Worm (Caenorhabditis elegans) whole organism, young adult: ENCODE results near the gene T26G10.4.
A peak's percentile ranks its signal among the peaks of the same experiment; 100 is the strongest.

ENCODE experiments used
- B0261.1 ChIP-seq: sonication (generic microtip); optimal IDR thresholded peaks from 2 replicates; lab custom pipeline; 2016; ENCODE audit warnings: mild to moderate bottlenecking, missing genetic modification characterization, moderate library complexity, missing compliant biosample characterization
- B0336.3 ChIP-seq: fragments of 200-800 bp; sonication (Bioruptor generic); IDR thresholded peaks from 2 replicates; pipeline ENCODE4 v1.3.6; 2022; ENCODE audit warnings: missing genetic modification characterization, missing compliant biosample characterization
- C06A6.2 ChIP-seq: fragments of 200-800 bp; sonication (Bioruptor generic); conservative IDR thresholded peaks from 2 replicates; pipeline ENCODE4 v1.3.6; 2022; ENCODE audit warnings: missing genetic modification characterization, missing compliant biosample characterization
- F22D6.2 ChIP-seq: sonication (generic microtip); optimal IDR thresholded peaks from 2 replicates; lab custom pipeline; 2016; ENCODE audit warnings: mild to moderate bottlenecking, missing genetic modification characterization, missing compliant biosample characterization
- F23B12.7 ChIP-seq: sonication (generic microtip); optimal IDR thresholded peaks from 2 replicates; lab custom pipeline; 2017; ENCODE audit warnings: missing genetic modification characterization, mild to moderate bottlenecking, missing compliant biosample characterization, antibody characterized with exemption, moderate library complexity; ENCODE audit not compliant: insufficient read depth
- F49E8.2 ChIP-seq: sonication (generic microtip); optimal IDR thresholded peaks from 3 replicates; lab custom pipeline; 2017; ENCODE audit warnings: missing genetic modification characterization, mild to moderate bottlenecking, missing compliant biosample characterization, antibody characterized with exemption, moderate library complexity; ENCODE audit not compliant: insufficient read depth
- F55B11.4 ChIP-seq: sonication (generic microtip); optimal IDR thresholded peaks from 2 replicates; lab custom pipeline; 2016; ENCODE audit warnings: missing compliant biosample characterization, missing genetic modification characterization, borderline replicate concordance; ENCODE audit not compliant: insufficient read depth
- F57A8.1 ChIP-seq: fragments of 200-800 bp; sonication (Bioruptor generic); optimal IDR thresholded peaks from 2 replicates; lab custom pipeline; 2018; ENCODE audit warnings: mild to moderate bottlenecking, missing genetic modification characterization, moderate library complexity, missing compliant biosample characterization
- F57C9.4 ChIP-seq: sonication (generic microtip); optimal IDR thresholded peaks from 2 replicates; lab custom pipeline; 2017; ENCODE audit warnings: mild to moderate bottlenecking, missing genetic modification characterization, missing compliant biosample characterization
- T07F8.4 ChIP-seq: sonication (generic microtip); optimal IDR thresholded peaks from 2 replicates; lab custom pipeline; 2016; ENCODE audit warnings: mild to moderate bottlenecking, missing genetic modification characterization, moderate library complexity, missing compliant biosample characterization
- T26A5.8 ChIP-seq: sonication (generic microtip); optimal IDR thresholded peaks from 2 replicates; lab custom pipeline; 2016; ENCODE audit warnings: missing genetic modification characterization, missing compliant biosample characterization
- Y67H2A.10 ChIP-seq: fragments of 200-800 bp; sonication (Bioruptor generic); conservative IDR thresholded peaks from 2 replicates; pipeline ENCODE4 v1.3.6; 2022; ENCODE audit warnings: missing genetic modification reagents, missing genetic modification characterization, missing compliant biosample characterization
- akir-1 ChIP-seq: fragments of 200-800 bp; sonication (Bioruptor generic); optimal IDR thresholded peaks from 2 replicates; lab custom pipeline; 2018; ENCODE audit warnings: mild to moderate bottlenecking, missing genetic modification characterization, moderate library complexity, missing compliant biosample characterization
- attf-5 ChIP-seq: fragments of 200-800 bp; sonication (Bioruptor generic); optimal IDR thresholded peaks from 2 replicates; lab custom pipeline; 2018; ENCODE audit warnings: mild to moderate bottlenecking, missing genetic modification characterization, missing compliant biosample characterization
- bed-2 ChIP-seq: fragments of 200-800 bp; sonication (Bioruptor generic); IDR thresholded peaks from 2 replicates; pipeline ENCODE4 v1.3.6; 2022; ENCODE audit warnings: missing genetic modification reagents, missing genetic modification characterization, missing compliant biosample characterization
- ceh-100 ChIP-seq: fragments of 200-800 bp; sonication (Bioruptor generic); IDR thresholded peaks from 2 replicates; pipeline ENCODE4 v1.3.6; 2022; ENCODE audit warnings: missing genetic modification reagents, missing genetic modification characterization, missing compliant biosample characterization
- ceh-27 ChIP-seq: fragments of 200-800 bp; sonication (Bioruptor generic); optimal IDR thresholded peaks from 2 replicates; lab custom pipeline; 2018; ENCODE audit warnings: mild to moderate bottlenecking, missing genetic modification characterization, moderate library complexity, missing compliant biosample characterization
- ceh-40 ChIP-seq: fragments of 200-800 bp; sonication (Bioruptor generic); IDR thresholded peaks from 2 replicates; pipeline ENCODE4 v1.3.6; 2022; ENCODE audit warnings: missing genetic modification characterization, missing compliant biosample characterization
- ceh-79 ChIP-seq: sonication (generic microtip); optimal IDR thresholded peaks from 2 replicates; lab custom pipeline; 2017; ENCODE audit warnings: mild to moderate bottlenecking, missing genetic modification characterization, missing compliant biosample characterization
- chd-7 ChIP-seq: sonication (generic microtip); optimal IDR thresholded peaks from 2 replicates; lab custom pipeline; 2016; ENCODE audit warnings: mild to moderate bottlenecking, missing genetic modification characterization, moderate library complexity, missing compliant biosample characterization
- dpl-1 ChIP-seq: fragments of 150-350 bp; optimal IDR thresholded peaks from 2 replicates; lab custom pipeline; 2014; ENCODE audit warnings: missing biosample characterization, missing genetic modification reagents, missing genetic modification characterization
- egl-18 ChIP-seq: fragments of 200-800 bp; sonication (Bioruptor generic); IDR thresholded peaks from 2 replicates; pipeline ENCODE4 v1.3.6; 2022; ENCODE audit warnings: missing genetic modification reagents, missing genetic modification characterization, missing compliant biosample characterization
- egl-44 ChIP-seq: fragments of 200-800 bp; sonication (Bioruptor generic); IDR thresholded peaks from 2 replicates; pipeline ENCODE4 v1.3.6; 2022; ENCODE audit warnings: missing genetic modification reagents, missing genetic modification characterization, missing compliant biosample characterization
- egrh-3 ChIP-seq: fragments of 200-800 bp; sonication (Bioruptor generic); IDR thresholded peaks from 2 replicates; pipeline ENCODE4 v1.3.6; 2022; ENCODE audit warnings: missing genetic modification reagents, missing genetic modification characterization, missing compliant biosample characterization
- ets-4 ChIP-seq: fragments of 200-800 bp; sonication (Bioruptor generic); optimal IDR thresholded peaks from 2 replicates; lab custom pipeline; 2018; ENCODE audit warnings: mild to moderate bottlenecking, missing genetic modification characterization, missing compliant biosample characterization
- fkh-3 ChIP-seq: sonication (generic microtip); optimal IDR thresholded peaks from 2 replicates; lab custom pipeline; 2016; ENCODE audit warnings: mild to moderate bottlenecking, missing genetic modification characterization, missing compliant biosample characterization
- hlh-26 ChIP-seq: fragments of 200-800 bp; sonication (Bioruptor generic); conservative IDR thresholded peaks from 2 replicates; pipeline ENCODE4 v1.3.6; 2022; ENCODE audit warnings: missing genetic modification reagents, missing genetic modification characterization, missing compliant biosample characterization
- hmg-1.2 ChIP-seq: fragments of 200-800 bp; sonication (Bioruptor generic); IDR thresholded peaks from 2 replicates; pipeline ENCODE4 v1.3.6; 2022; ENCODE audit warnings: missing genetic modification reagents, missing genetic modification characterization, missing compliant biosample characterization
- hrde-1 ChIP-seq: sonication (generic microtip); optimal IDR thresholded peaks from 2 replicates; lab custom pipeline; 2016; ENCODE audit warnings: missing genetic modification characterization, mild to moderate bottlenecking, missing compliant biosample characterization, moderate library complexity, missing genotype, missing genetic modification reagents, borderline replicate concordance
- lag-1 ChIP-seq: fragments of 200-800 bp; sonication (Bioruptor generic); IDR thresholded peaks from 2 replicates; pipeline ENCODE4 v1.3.6; 2022; ENCODE audit warnings: missing genetic modification reagents, missing genetic modification characterization, missing compliant biosample characterization
- lir-1 ChIP-seq: fragments of 200-800 bp; sonication (Bioruptor generic); conservative IDR thresholded peaks from 2 replicates; pipeline ENCODE4 v1.3.6; 2022; ENCODE audit warnings: missing genetic modification reagents, missing genetic modification characterization, missing compliant biosample characterization
- lsl-1 ChIP-seq: fragments of 200-800 bp; sonication (Bioruptor generic); optimal IDR thresholded peaks from 2 replicates; lab custom pipeline; 2018; ENCODE audit warnings: mild to moderate bottlenecking, missing genetic modification characterization, moderate library complexity, missing compliant biosample characterization
- lsy-27 ChIP-seq: sonication (generic microtip); optimal IDR thresholded peaks from 2 replicates; lab custom pipeline; 2017; ENCODE audit warnings: missing genetic modification characterization, mild to moderate bottlenecking, missing compliant biosample characterization, antibody characterized with exemption, missing genotype, borderline replicate concordance; ENCODE audit not compliant: insufficient read depth
- madf-3 ChIP-seq: fragments of 200-800 bp; sonication (Bioruptor generic); IDR thresholded peaks from 2 replicates; pipeline ENCODE4 v1.3.6; 2022; ENCODE audit warnings: missing genetic modification reagents, missing genetic modification characterization, missing compliant biosample characterization
- madf-8 ChIP-seq: fragments of 200-800 bp; sonication (Bioruptor generic); conservative IDR thresholded peaks from 2 replicates; pipeline ENCODE4 v1.3.6; 2022; ENCODE audit warnings: missing genetic modification reagents, missing genetic modification characterization, missing compliant biosample characterization
- mxl-1 ChIP-seq: sonication (generic microtip); optimal IDR thresholded peaks from 2 replicates; lab custom pipeline; 2016; ENCODE audit warnings: missing genetic modification characterization, missing compliant biosample characterization
- nfya-2 ChIP-seq: fragments of 200-800 bp; sonication (Bioruptor generic); IDR thresholded peaks from 2 replicates; pipeline ENCODE4 v1.3.6; 2022; ENCODE audit warnings: missing genetic modification reagents, missing genetic modification characterization, missing compliant biosample characterization
- nfyb-1 ChIP-seq: fragments of 200-800 bp; sonication (Bioruptor generic); IDR thresholded peaks from 2 replicates; pipeline ENCODE4 v1.3.6; 2022; ENCODE audit warnings: missing genetic modification reagents, missing genetic modification characterization, missing compliant biosample characterization
- nhr-120 ChIP-seq: fragments of 200-800 bp; sonication (Bioruptor generic); IDR thresholded peaks from 2 replicates; pipeline ENCODE4 v1.3.6; 2022; ENCODE audit warnings: missing genetic modification characterization, missing compliant biosample characterization
- nhr-179 ChIP-seq: sonication (generic microtip); optimal IDR thresholded peaks from 2 replicates; lab custom pipeline; 2016; ENCODE audit warnings: mild to moderate bottlenecking, missing genetic modification characterization, missing compliant biosample characterization
- rcor-1 ChIP-seq: fragments of 200-800 bp; sonication (Bioruptor generic); IDR thresholded peaks from 2 replicates; pipeline ENCODE4 v1.3.6; 2022; ENCODE audit warnings: missing genetic modification reagents, missing genetic modification characterization, missing compliant biosample characterization
- rpc-1 ChIP-seq, 2 experiments: fragments of 150-350 bp in 1 of 2; sonication (generic microtip) in 1 of 2; optimal IDR thresholded peaks; 2 replicates each; lab custom pipeline; 2014 to 2018; ENCODE audit warnings: missing biosample characterization in 1 of 2, missing genetic modification characterization in 1 of 2, missing genetic modification reagents in 1 of 2, missing genotype in 1 of 2
- sdz-38 ChIP-seq: sonication (generic microtip); optimal IDR thresholded peaks from 2 replicates; lab custom pipeline; 2016; ENCODE audit warnings: missing genotype, missing genetic modification characterization, missing compliant biosample characterization
- zim-3 ChIP-seq: sonication (generic microtip); optimal IDR thresholded peaks from 2 replicates; lab custom pipeline; 2017; ENCODE audit warnings: mild to moderate bottlenecking, missing genetic modification characterization, moderate library complexity, missing compliant biosample characterization
- ztf-22 ChIP-seq: fragments of 200-800 bp; sonication (Bioruptor generic); optimal IDR thresholded peaks from 2 replicates; lab custom pipeline; 2018; ENCODE audit warnings: mild to moderate bottlenecking, missing genetic modification characterization, moderate library complexity, missing compliant biosample characterization
- ztf-28 ChIP-seq: fragments of 200-800 bp; sonication (Bioruptor generic); IDR thresholded peaks from 2 replicates; pipeline ENCODE4 v1.3.6; 2022; ENCODE audit warnings: missing genetic modification reagents, missing genetic modification characterization, missing compliant biosample characterization
- ztf-3 ChIP-seq: fragments of 200-800 bp; sonication (Bioruptor generic); optimal IDR thresholded peaks from 2 replicates; lab custom pipeline; 2018; ENCODE audit warnings: mild to moderate bottlenecking, missing genetic modification characterization, missing compliant biosample characterization

Gene T26G10.4

ce11 chrIII:9455980-9456658 lies 35.8 kb downstream of the T26G10.4 start, which contains the start of the genes rheb-1 and spk-1 (continued):
- peak; percentile 7 for TF ChIP-seq B0261.1 (tag; lab: Kevin White, UChicago)
- peak; percentile 87 for TF ChIP-seq B0336.3 (GFP tag; lab: Robert Waterston, UW)
- TF ChIP-seq nfyb-1 (GFP tag; lab: Robert Waterston, UW): peak; percentile 92
- peak; percentile 54; the same call in 1 of the 2 replicates for TF ChIP-seq ceh-100 (GFP tag; lab: Robert Waterston, UW)
- TF ChIP-seq attf-5 (GFP tag; lab: Kevin White, UChicago): peak; percentile 92
- no peak for TF ChIP-seq bed-2 (GFP tag; lab: Robert Waterston, UW)
- 0 out of 2 replicates have a peak, but pooled peaks have one; percentile 18 for TF ChIP-seq egrh-3 (GFP tag; lab: Robert Waterston, UW)
- no peak for TF ChIP-seq fkh-3
- TF ChIP-seq F57A8.1 (GFP tag; lab: Kevin White, UChicago): no peak
- TF ChIP-seq madf-8 (GFP tag; lab: Robert Waterston, UW): peak; percentile 56; the same call in 1 of the 2 replicates
- peak; percentile 75 for TF ChIP-seq rcor-1 (GFP tag; lab: Robert Waterston, UW)
- peak; percentile 87 for TF ChIP-seq Y67H2A.10 (GFP tag; lab: Robert Waterston, UW)
- TF ChIP-seq lag-1 (GFP tag; lab: Robert Waterston, UW): no peak
- TF ChIP-seq F22D6.2 (tag; lab: Kevin White, UChicago): peak; percentile 13
- TF ChIP-seq T26A5.8 (tag; lab: Kevin White, UChicago): no peak
- no peak for TF ChIP-seq T07F8.4
- no peak for TF ChIP-seq nhr-120
- peak; percentile 75 for TF ChIP-seq chd-7 (tag; lab: Kevin White, UChicago)
- no peak for TF ChIP-seq sdz-38
- peak; percentile 94 for TF ChIP-seq hmg-1.2 (GFP tag; lab: Robert Waterston, UW)
- TF ChIP-seq egl-18 (GFP tag; lab: Robert Waterston, UW): no peak
- peak; percentile 86 for TF ChIP-seq ceh-27 (GFP tag; lab: Kevin White, UChicago)
- TF ChIP-seq egl-44 (GFP tag; lab: Robert Waterston, UW): peak; percentile 65; the same call in 1 of the 2 replicates
- TF ChIP-seq hlh-26 (GFP tag; lab: Robert Waterston, UW): no peak
- peak; percentile 93 for TF ChIP-seq lsl-1 (GFP tag; lab: Kevin White, UChicago)
- TF ChIP-seq F57C9.4 (tag; lab: Kevin White, UChicago): no peak
- TF ChIP-seq hrde-1 (tag; lab: Kevin White, UChicago): no peak
- peak; percentile 66; the same call in 1 of the 2 replicates for TF ChIP-seq lir-1 (GFP tag; lab: Robert Waterston, UW)
- TF ChIP-seq ztf-22: peak; percentile 87
- TF ChIP-seq nhr-179 (tag; lab: Kevin White, UChicago): no peak
- 0 out of 2 replicates have a peak, but pooled peaks have one; percentile 45 for TF ChIP-seq ztf-28 (GFP tag; lab: Robert Waterston, UW)
- peak; percentile 73 for TF ChIP-seq C06A6.2 (GFP tag; lab: Robert Waterston, UW)
- TF ChIP-seq ceh-40 (GFP tag; lab: Robert Waterston, UW): no peak
- TF ChIP-seq dpl-1 (GFP tag; lab: Kevin White, UChicago): peak; percentile 51
- no peak for TF ChIP-seq rpc-1 (optimal IDR thresholded peaks at IDR 0.05; lab: Kevin White, UChicago)
- TF ChIP-seq rpc-1 (tag; optimal IDR thresholded peaks at IDR 0.05; lab: Kevin White, UChicago): no peak
- TF ChIP-seq madf-3 (GFP tag; lab: Robert Waterston, UW): peak; percentile 81; the same call in 1 of the 2 replicates
- no peak for TF ChIP-seq akir-1 (GFP tag; lab: Kevin White, UChicago)
- no peak for TF ChIP-seq nfya-2
- TF ChIP-seq ztf-3 (GFP tag; lab: Kevin White, UChicago): no peak
- peak; percentile 79 for TF ChIP-seq ets-4 (GFP tag; lab: Kevin White, UChicago)
- peak; percentile 82 for TF ChIP-seq F23B12.7 (tag; lab: Kevin White, UChicago)
- no peak for TF ChIP-seq ceh-79 (tag; lab: Kevin White, UChicago)
- no peak for TF ChIP-seq mxl-1 (tag; lab: Kevin White, UChicago)
- TF ChIP-seq zim-3 (tag; lab: Kevin White, UChicago): no peak
- TF ChIP-seq F49E8.2: peak; percentile 77
- no peak for TF ChIP-seq F55B11.4 (tag; lab: Kevin White, UChicago)
- TF ChIP-seq lsy-27 (tag; lab: Kevin White, UChicago): peak; percentile 1
